Worm (Caenorhabditis elegans): ENCODE data around the gene dpy-7.

DNA sequence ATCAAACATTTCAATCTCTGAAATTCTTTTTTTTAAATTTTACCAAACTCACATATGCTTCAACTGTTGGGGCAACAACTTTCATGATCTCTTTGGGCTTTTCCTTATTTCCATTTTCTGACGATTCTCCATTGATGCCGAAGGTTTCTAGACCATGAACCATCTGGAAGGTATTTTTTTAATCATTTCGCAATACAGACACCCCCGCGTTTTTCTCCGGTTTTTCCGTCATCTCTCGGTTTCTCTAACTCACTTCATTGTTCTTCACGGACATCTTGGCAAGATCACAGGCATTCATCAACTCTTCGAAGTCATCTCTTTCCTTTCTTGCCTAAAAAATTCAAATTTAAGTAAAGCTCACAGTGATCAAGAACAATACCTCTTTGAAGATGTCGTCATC is 35.6 kb upstream of the dpy-7 start:
- no peak for TF ChIP-seq unc-62 (GFP tag; optimal IDR thresholded peaks at IDR 0.05)
- no peak for TF ChIP-seq mdl-1 (tag; optimal IDR thresholded peaks at IDR 0.05)
- no peak for TF ChIP-seq lin-11 (tag; optimal IDR thresholded peaks at IDR 0.05)
- no peak for TF ChIP-seq lin-13 (GFP tag; optimal IDR thresholded peaks at IDR 0.05)
- TF ChIP-seq ceh-16 (tag; optimal IDR thresholded peaks at IDR 0.05): no peak
- no peak for TF ChIP-seq snpc-4 (tag; optimal IDR thresholded peaks at IDR 0.05)
- no peak for TF ChIP-seq unc-39 (tag; optimal IDR thresholded peaks at IDR 0.05)
- TF ChIP-seq blmp-1 (tag; optimal IDR thresholded peaks at IDR 0.05; ENCODE audit: insufficient read depth): no peak
- TF ChIP-seq lin-39 (tag; optimal IDR thresholded peaks at IDR 0.05): no peak
- TF ChIP-seq egl-27 (tag; optimal IDR thresholded peaks at IDR 0.05): no peak
- no peak for TF ChIP-seq nhr-12 (tag; optimal IDR thresholded peaks at IDR 0.05)
- no peak for TF ChIP-seq nhr-11 (tag; optimal IDR thresholded peaks at IDR 0.05)
- TF ChIP-seq sem-4 (tag; optimal IDR thresholded peaks at IDR 0.05): no peak
- no peak for TF ChIP-seq zag-1 (tag; optimal IDR thresholded peaks at IDR 0.05)

All from whole organism, L2 larva.